Worm (Caenorhabditis elegans) whole organism, L3 larva: ENCODE results near the gene vps-50.

ENCODE experiments used
- elt-3 ChIP-seq, 3 experiments: fragments of 150-350 bp in 1 of 3; sonication (generic microtip) in 2 of 3; optimal IDR thresholded peaks; 2 replicates in 2 of 3; 4 replicates in 1 of 3; lab custom pipeline; 2014 to 2017; ENCODE audit warnings: missing biosample characterization in 3 of 3, missing genetic modification characterization in 3 of 3
- nfya-1 ChIP-seq: sonication (generic microtip); optimal IDR thresholded peaks from 2 replicates; lab custom pipeline; 2017; ENCODE audit warnings: missing genetic modification characterization, mild to moderate bottlenecking, missing compliant biosample characterization, antibody characterized with exemption, moderate library complexity; ENCODE audit not compliant: insufficient read depth
- nhr-77 ChIP-seq: fragments of 150-350 bp; optimal IDR thresholded peaks from 2 replicates; lab custom pipeline; 2014; ENCODE audit warnings: missing biosample characterization, missing genetic modification characterization

- TF ChIP-seq elt-3 (tag; optimal IDR thresholded peaks at IDR 0.05; lab: Kevin White, UChicago), result no peak
- peak; percentile 87 for TF ChIP-seq nfya-1 (tag; lab: Kevin White, UChicago)
- TF ChIP-seq nhr-77 (tag; lab: Kevin White, UChicago), result peak; percentile 56
Measured at ce11 chrIII:10844873-10845272, 24.1 kb upstream of the vps-50 start, which contains the start of gene pde-12.
